Fruit fly (Drosophila melanogaster) whole organism, pupa: Measurements from ENCODE around the gene mus301.

Experiments
- CG12605 ChIP-seq: fragments of 200-800 bp; sonication (Bioruptor generic); IDR thresholded peaks from 2 replicates; pipeline ENCODE4 v1.3.6; 2022; ENCODE audit warnings: missing biosample characterization, missing genetic modification characterization
- CG13204 ChIP-seq: fragments of 200-800 bp; sonication (Bioruptor generic); optimal IDR thresholded peaks from 2 replicates; lab custom pipeline; 2018; ENCODE audit warnings: missing biosample characterization, mild to moderate bottlenecking, missing genetic modification characterization, moderate library complexity
- CG15710 ChIP-seq: fragments of 200-800 bp; sonication (Bioruptor generic); optimal IDR thresholded peaks from 2 replicates; lab custom pipeline; 2018; ENCODE audit warnings: missing biosample characterization, mild to moderate bottlenecking, missing genetic modification characterization, moderate library complexity
- CG4496 ChIP-seq: fragments of 200-800 bp; sonication (Bioruptor generic); IDR thresholded peaks from 3 replicates; pipeline ENCODE4 v1.3.6; 2022; ENCODE audit warnings: missing biosample characterization, missing genetic modification characterization
- CG8159 ChIP-seq: fragments of 200-800 bp; sonication (Bioruptor generic); optimal IDR thresholded peaks from 3 replicates; lab custom pipeline; 2018; ENCODE audit warnings: missing biosample characterization, mild to moderate bottlenecking, missing genetic modification characterization, moderate library complexity
- CG8301 ChIP-seq: fragments of 200-800 bp; sonication (Bioruptor generic); optimal IDR thresholded peaks from 2 replicates; lab custom pipeline; 2018; ENCODE audit warnings: missing biosample characterization, mild to moderate bottlenecking, missing genetic modification characterization
- EcR ChIP-seq: fragments of 200-800 bp; sonication (Bioruptor generic); optimal IDR thresholded peaks from 3 replicates; lab custom pipeline; 2019; ENCODE audit warnings: missing biosample characterization, missing genetic modification characterization, mild to moderate bottlenecking, moderate library complexity, missing genetic modification reagents
- Pif1A ChIP-seq: fragments of 200-800 bp; sonication (Bioruptor generic); optimal IDR thresholded peaks from 3 replicates; lab custom pipeline; 2016; ENCODE audit warnings: missing biosample characterization, missing genetic modification characterization
- Snoo ChIP-seq: fragments of 200-800 bp; sonication (Bioruptor generic); optimal IDR thresholded peaks from 3 replicates; lab custom pipeline; 2017; ENCODE audit warnings: missing biosample characterization, mild to moderate bottlenecking, missing genetic modification characterization, inconsistent platforms
- fd96Ca ChIP-seq: fragments of 200-800 bp; sonication (Bioruptor generic); IDR thresholded peaks from 3 replicates; pipeline ENCODE4 v1.3.6; 2022; ENCODE audit warnings: missing biosample characterization, missing genetic modification characterization
- gl ChIP-seq: fragments of 200-800 bp; sonication (Bioruptor generic); optimal IDR thresholded peaks from 2 replicates; lab custom pipeline; 2018; ENCODE audit warnings: missing biosample characterization, mild to moderate bottlenecking, missing genetic modification characterization
- rn ChIP-seq: fragments of 200-800 bp; sonication (Bioruptor generic); IDR thresholded peaks from 2 replicates; pipeline ENCODE4 v1.3.6; 2022; ENCODE audit warnings: missing biosample characterization, missing genetic modification characterization

- TF ChIP-seq CG13204 (GFP tag; lab: Kevin White, UChicago) (no peak), CG4496 (GFP tag; lab: Robert Waterston, UW) (no peak), CG12605 (GFP tag; lab: Robert Waterston, UW) (no peak), gl (tag; lab: Kevin White, UChicago) (no peak), Pif1A (GFP tag; lab: Kevin White, UChicago) (no peak), CG8301 (tag; lab: Kevin White, UChicago) (no peak), Snoo (tag; lab: Kevin White, UChicago) (no peak), fd96Ca (GFP tag; lab: Robert Waterston, UW) (no peak), CG8159 (no peak), EcR (GFP tag; lab: Kevin White, UChicago) (no peak), CG15710 (no peak), rn (no peak)
These were observed 20.8 kb upstream of the mus301 start for dm6 chr3L:8116809-8117208.
